Worm (Caenorhabditis elegans): ENCODE data around the gene C40H5.2.

C40H5.2 gene

ce11 chrX:11725646-11726045, 20.2 kb upstream of the C40H5.2 start:
- TF ChIP-seq elt-1 (tag; optimal IDR thresholded peaks at IDR 0.05) (no peak), nhr-129 (tag; optimal IDR thresholded peaks at IDR 0.05) (peak; percentile 27)

ce11 chrX:11726450-11726849, 19.4 kb upstream of the C40H5.2 start:
- TF ChIP-seq gmeb-1 (tag; optimal IDR thresholded peaks at IDR 0.05) (no peak), unc-39 (tag; optimal IDR thresholded peaks at IDR 0.05) (no peak), ceh-16 (tag; optimal IDR thresholded peaks at IDR 0.05) (peak; percentile 66), sma-9 (GFP tag; optimal IDR thresholded peaks at IDR 0.05) (peak; percentile 33), sma-9 (tag; optimal IDR thresholded peaks at IDR 0.05) (no peak), lin-39 (tag; optimal IDR thresholded peaks at IDR 0.05) (no peak), elt-1 (tag; optimal IDR thresholded peaks at IDR 0.05) (peak; percentile 93), sem-4 (tag; optimal IDR thresholded peaks at IDR 0.05) (no peak), ama-1 (optimal IDR thresholded peaks at IDR 0.05) (no peak), lin-13 (GFP tag; optimal IDR thresholded peaks at IDR 0.05) (no peak), nhr-23 (tag; optimal IDR thresholded peaks at IDR 0.05) (no peak), lin-11 (tag; optimal IDR thresholded peaks at IDR 0.05) (no peak), nhr-10 (tag; optimal IDR thresholded peaks at IDR 0.05) (no peak), fos-1 (tag; optimal IDR thresholded peaks at IDR 0.05) (no peak)

ce11 chrX:11727761-11728160, 18.1 kb upstream of the C40H5.2 start, which contains the start of the genes gst-42 and D1053.2:
Gene gst-42 (minus strand): TSS chrX:11727936.
Gene D1053.2 (plus strand): TSS chrX:11728151.
- no peak for TF ChIP-seq ceh-82 (tag; optimal IDR thresholded peaks at IDR 0.05)
- TF ChIP-seq fos-1 (tag; optimal IDR thresholded peaks at IDR 0.05) = peak; percentile 87
- TF ChIP-seq elt-3 (tag; optimal IDR thresholded peaks at IDR 0.05) = no peak
- TF ChIP-seq nhr-11 (tag; optimal IDR thresholded peaks at IDR 0.05) = no peak
- peak; percentile 72 for TF ChIP-seq sma-3 (GFP tag; optimal IDR thresholded peaks at IDR 0.05)
- TF ChIP-seq ama-1 (optimal IDR thresholded peaks at IDR 0.05) = no peak
- no peak for TF ChIP-seq lin-39 (tag; optimal IDR thresholded peaks at IDR 0.05)
- TF ChIP-seq ZK546.5 (tag; optimal IDR thresholded peaks at IDR 0.05) = no peak
- no peak for TF ChIP-seq Y55F3AM.14 (GFP tag; optimal IDR thresholded peaks at IDR 0.05)
- no peak for TF ChIP-seq dmd-4 (tag; optimal IDR thresholded peaks at IDR 0.05)
- TF ChIP-seq F13H6.1 (tag; optimal IDR thresholded peaks at IDR 0.05) = peak; percentile 45
- TF ChIP-seq nhr-21 (tag; optimal IDR thresholded peaks at IDR 0.05) = peak; percentile 18
- no peak for TF ChIP-seq unc-62 (GFP tag; optimal IDR thresholded peaks at IDR 0.05)
- peak; percentile 47 to 78 for TF ChIP-seq mdl-1 (tag; optimal IDR thresholded peaks at IDR 0.05)
- TF ChIP-seq nhr-10 (tag; optimal IDR thresholded peaks at IDR 0.05) = no peak
- no peak for TF ChIP-seq unc-39 (tag; optimal IDR thresholded peaks at IDR 0.05)
- TF ChIP-seq blmp-1 (tag; optimal IDR thresholded peaks at IDR 0.05; ENCODE audit: insufficient read depth) = peak; percentile 5
- TF ChIP-seq nhr-129 (tag; optimal IDR thresholded peaks at IDR 0.05) = peak; percentile 62
- TF ChIP-seq elt-1 (tag; optimal IDR thresholded peaks at IDR 0.05) = no peak
- TF ChIP-seq nhr-25 (tag; optimal IDR thresholded peaks at IDR 0.05) = no peak
- TF ChIP-seq snpc-4 (tag; optimal IDR thresholded peaks at IDR 0.05) = no peak
- TF ChIP-seq sem-4 (tag; optimal IDR thresholded peaks at IDR 0.05) = no peak
- TF ChIP-seq gmeb-1 (tag; optimal IDR thresholded peaks at IDR 0.05) = peak; percentile 40
- TF ChIP-seq sma-9 (GFP tag; optimal IDR thresholded peaks at IDR 0.05) = peak; percentile 97
- TF ChIP-seq sma-9 (tag; optimal IDR thresholded peaks at IDR 0.05) = no peak
- TF ChIP-seq nhr-12 (tag; optimal IDR thresholded peaks at IDR 0.05) = no peak
- peak; percentile 89 for TF ChIP-seq crh-2 (tag; optimal IDR thresholded peaks at IDR 0.05)
- peak in 1 of 2 experiments; percentile 42 for TF ChIP-seq lsy-2 (tag; optimal IDR thresholded peaks at IDR 0.05)
- TF ChIP-seq egl-27 (tag; optimal IDR thresholded peaks at IDR 0.05) = peak; percentile 9
- no peak for TF ChIP-seq peb-1 (tag; optimal IDR thresholded peaks at IDR 0.05)

ce11 chrX:11732752-11733151, 13.1 kb upstream of the C40H5.2 start:
- no peak for TF ChIP-seq ztf-1 (GFP tag; conservative IDR thresholded peaks at IDR 0.05)
- no peak for TF ChIP-seq unc-62 (GFP tag; optimal IDR thresholded peaks at IDR 0.05)
- no peak for TF ChIP-seq unc-39 (tag; optimal IDR thresholded peaks at IDR 0.05)
- TF ChIP-seq ama-1 (optimal IDR thresholded peaks at IDR 0.05) = no peak
- no peak for TF ChIP-seq nhr-25 (tag; optimal IDR thresholded peaks at IDR 0.05)
- no peak for TF ChIP-seq ztf-11 (tag; optimal IDR thresholded peaks at IDR 0.05)
- TF ChIP-seq ceh-82 (tag; optimal IDR thresholded peaks at IDR 0.05) = no peak
- TF ChIP-seq ZK546.5 (tag; optimal IDR thresholded peaks at IDR 0.05) = no peak
- TF ChIP-seq zag-1 (tag; optimal IDR thresholded peaks at IDR 0.05) = no peak
- no peak for TF ChIP-seq fos-1 (tag; optimal IDR thresholded peaks at IDR 0.05)
- TF ChIP-seq egl-27 (tag; optimal IDR thresholded peaks at IDR 0.05) = no peak
- TF ChIP-seq nhr-237 (tag; optimal IDR thresholded peaks at IDR 0.05) = no peak
- TF ChIP-seq elt-3 (tag; optimal IDR thresholded peaks at IDR 0.05) = no peak
- no peak for TF ChIP-seq C34F6.9 (tag; optimal IDR thresholded peaks at IDR 0.05)
- TF ChIP-seq elt-1 (tag; optimal IDR thresholded peaks at IDR 0.05) = no peak
- no peak for TF ChIP-seq sma-9 (GFP tag; optimal IDR thresholded peaks at IDR 0.05)
- TF ChIP-seq sma-9 (tag; optimal IDR thresholded peaks at IDR 0.05) = no peak
- TF ChIP-seq lsy-2 (tag; optimal IDR thresholded peaks at IDR 0.05) = no peak
- no peak for TF ChIP-seq lin-13 (GFP tag; optimal IDR thresholded peaks at IDR 0.05)
- no peak for TF ChIP-seq gmeb-1 (tag; optimal IDR thresholded peaks at IDR 0.05)

All from whole organism, L2 larva.